Fruit fly (Drosophila melanogaster) whole organism, embryonic: Measurements from ENCODE around the gene Efr.

ENCODE experiments used
- Asciz ChIP-seq: fragments of 200-800 bp; sonication (Bioruptor generic); optimal IDR thresholded peaks from 2 replicates; lab custom pipeline; 2017; ENCODE audit warnings: missing biosample characterization, mild to moderate bottlenecking, missing genetic modification characterization, missing genetic modification reagents
- Atf6 ChIP-seq: fragments of 200-800 bp; sonication (Bioruptor generic); IDR thresholded peaks from 2 replicates; pipeline ENCODE4 v1.3.6; 2022; ENCODE audit warnings: missing biosample characterization, missing genetic modification characterization
- B-H1 ChIP-seq: fragments of 200-800 bp; sonication (Bioruptor generic); IDR thresholded peaks from 3 replicates; pipeline ENCODE4 v1.3.6; 2022; ENCODE audit warnings: missing biosample characterization, missing genetic modification characterization
- BEAF-32 ChIP-seq: fragments of 200-800 bp; sonication (Bioruptor generic); optimal IDR thresholded peaks from 3 replicates; lab custom pipeline; 2017; ENCODE audit warnings: missing biosample characterization, missing genetic modification characterization, mild to moderate bottlenecking, moderate library complexity, missing genetic modification reagents
- C15 ChIP-seq: fragments of 200-800 bp; sonication (Bioruptor generic); IDR thresholded peaks from 3 replicates; pipeline ENCODE4 v1.3.6; 2022; ENCODE audit warnings: missing biosample characterization, missing genetic modification characterization
- CG10366 ChIP-seq: fragments of 200-800 bp; sonication (Bioruptor generic); IDR thresholded peaks from 2 replicates; pipeline ENCODE4 v1.3.6; 2022; ENCODE audit warnings: missing biosample characterization, missing genetic modification characterization
- CG12299 ChIP-seq: fragments of 200-800 bp; sonication (Bioruptor generic); optimal IDR thresholded peaks from 2 replicates; lab custom pipeline; 2018; ENCODE audit warnings: missing biosample characterization, mild to moderate bottlenecking, missing genetic modification characterization
- CG12942 ChIP-seq: fragments of 200-800 bp; sonication (Bioruptor generic); optimal IDR thresholded peaks from 3 replicates; lab custom pipeline; 2016; ENCODE audit warnings: missing biosample characterization, missing genetic modification characterization
- CG13296 ChIP-seq: fragments of 200-800 bp; sonication (Bioruptor generic); optimal IDR thresholded peaks from 3 replicates; lab custom pipeline; 2018; ENCODE audit warnings: missing biosample characterization, mild to moderate bottlenecking, missing genetic modification characterization
- CG2889 ChIP-seq: fragments of 200-800 bp; sonication (Bioruptor generic); IDR thresholded peaks from 3 replicates; pipeline ENCODE4 v1.3.6; 2022; ENCODE audit warnings: missing biosample characterization, missing genetic modification characterization
- CG32532 ChIP-seq: fragments of 200-800 bp; sonication (Bioruptor generic); IDR thresholded peaks from 2 replicates; pipeline ENCODE4 v1.3.6; 2022; ENCODE audit warnings: missing biosample characterization, missing genetic modification characterization
- CG3281 ChIP-seq: fragments of 200-800 bp; sonication (Bioruptor generic); optimal IDR thresholded peaks from 3 replicates; lab custom pipeline; 2017; ENCODE audit warnings: missing biosample characterization, mild to moderate bottlenecking, missing genetic modification characterization
- CG33213 ChIP-seq: fragments of 200-800 bp; sonication (Bioruptor generic); optimal IDR thresholded peaks from 3 replicates; lab custom pipeline; 2016; ENCODE audit warnings: missing biosample characterization, missing genetic modification characterization
- CG33557 ChIP-seq: fragments of 200-800 bp; sonication (Bioruptor generic); optimal IDR thresholded peaks from 2 replicates; lab custom pipeline; 2019; ENCODE audit warnings: missing biosample characterization, mild to moderate bottlenecking, missing genetic modification characterization, moderate library complexity
- CG34224 ChIP-seq: fragments of 200-800 bp; sonication (Bioruptor generic); IDR thresholded peaks from 3 replicates; pipeline ENCODE4 v1.3.6; 2022; ENCODE audit warnings: missing biosample characterization, missing genetic modification characterization; ENCODE audit not compliant: partially characterized antibody
- CG6765 ChIP-seq: fragments of 200-800 bp; sonication (Bioruptor generic); optimal IDR thresholded peaks from 3 replicates; lab custom pipeline; 2017; ENCODE audit warnings: missing biosample characterization, mild to moderate bottlenecking, missing genetic modification characterization
- CG8359 ChIP-seq: fragments of 200-800 bp; sonication (Bioruptor generic); optimal IDR thresholded peaks from 2 replicates; lab custom pipeline; 2017; ENCODE audit warnings: missing biosample characterization, mild to moderate bottlenecking, missing genetic modification characterization, borderline replicate concordance
- CoRest ChIP-seq: fragments of 200-800 bp; sonication (Bioruptor generic); optimal IDR thresholded peaks from 3 replicates; lab custom pipeline; 2018; ENCODE audit warnings: missing biosample characterization, mild to moderate bottlenecking, missing genetic modification characterization, moderate library complexity
- Dbx ChIP-seq: fragments of 200-800 bp; sonication (Bioruptor generic); IDR thresholded peaks from 3 replicates; pipeline ENCODE4 v1.3.6; 2022; ENCODE audit warnings: missing biosample characterization, missing genetic modification characterization
- HHEX ChIP-seq: fragments of 200-800 bp; sonication (Bioruptor generic); optimal IDR thresholded peaks from 3 replicates; lab custom pipeline; 2017; ENCODE audit warnings: missing biosample characterization, mild to moderate bottlenecking, missing genetic modification characterization, missing genetic modification reagents
- Kr ChIP-seq: fragments of 200-800 bp; sonication (Bioruptor generic); optimal IDR thresholded peaks from 2 replicates; lab custom pipeline; 2017; ENCODE audit warnings: missing biosample characterization, mild to moderate bottlenecking, missing genetic modification characterization
- Meics ChIP-seq: fragments of 200-800 bp; sonication (Bioruptor generic); optimal IDR thresholded peaks from 2 replicates; lab custom pipeline; 2017; ENCODE audit warnings: missing biosample characterization, mild to moderate bottlenecking, missing genetic modification characterization
- Myb ChIP-seq: fragments of 200-800 bp; sonication (Bioruptor generic); optimal IDR thresholded peaks from 2 replicates; lab custom pipeline; 2016; ENCODE audit warnings: missing biosample characterization, missing genetic modification characterization
- NC2β ChIP-seq: fragments of 200-800 bp; sonication (Bioruptor generic); optimal IDR thresholded peaks from 2 replicates; lab custom pipeline; 2016; ENCODE audit warnings: missing biosample characterization, missing genetic modification characterization
- NK7.1 ChIP-seq: fragments of 200-800 bp; sonication (Bioruptor generic); optimal IDR thresholded peaks from 3 replicates; lab custom pipeline; 2016; ENCODE audit warnings: missing biosample characterization, missing genetic modification characterization
- PHDP ChIP-seq: fragments of 200-800 bp; sonication (Bioruptor generic); optimal IDR thresholded peaks from 3 replicates; lab custom pipeline; 2018; ENCODE audit warnings: missing biosample characterization, mild to moderate bottlenecking, missing genetic modification characterization, moderate library complexity
- Pdp1 ChIP-seq, 2 experiments: fragments of 200-800 bp; sonication (Bioruptor generic); optimal IDR thresholded peaks; 3 replicates each; lab custom pipeline; 2016; ENCODE audit warnings: missing biosample characterization in 2 of 2, missing genetic modification characterization in 2 of 2, mild to moderate bottlenecking in 1 of 2, moderate library complexity in 1 of 2
- Poxn ChIP-seq: fragments of 200-800 bp; sonication (Bioruptor generic); IDR thresholded peaks from 2 replicates; pipeline ENCODE4 v1.3.6; 2022; ENCODE audit warnings: missing biosample characterization, missing genetic modification characterization
- Scr ChIP-seq: fragments of 200-800 bp; sonication (Bioruptor generic); IDR thresholded peaks from 2 replicates; pipeline ENCODE4 v1.3.6; 2022; ENCODE audit warnings: missing biosample characterization, missing genetic modification characterization; ENCODE audit not compliant: partially characterized antibody
- Ssrp ChIP-seq: fragments of 200-800 bp; sonication (Bioruptor generic); optimal IDR thresholded peaks from 2 replicates; lab custom pipeline; 2018; ENCODE audit warnings: missing biosample characterization, mild to moderate bottlenecking, missing genetic modification characterization, moderate library complexity
- TFAM ChIP-seq: fragments of 200-800 bp; sonication (Bioruptor generic); optimal IDR thresholded peaks from 2 replicates; lab custom pipeline; 2017; ENCODE audit warnings: missing biosample characterization, missing genetic modification characterization, inconsistent platforms
- YL-1 ChIP-seq: fragments of 200-800 bp; sonication (Bioruptor generic); optimal IDR thresholded peaks from 3 replicates; lab custom pipeline; 2017; ENCODE audit warnings: missing biosample characterization, mild to moderate bottlenecking, missing genetic modification characterization
- cwo ChIP-seq: fragments of 200-800 bp; sonication (Bioruptor generic); optimal IDR thresholded peaks from 3 replicates; lab custom pipeline; 2017; ENCODE audit warnings: missing biosample characterization, missing genetic modification characterization, mild to moderate bottlenecking, moderate library complexity, missing genetic modification reagents
- dan ChIP-seq: fragments of 200-800 bp; sonication (Bioruptor generic); IDR thresholded peaks from 2 replicates; pipeline ENCODE4 v1.3.6; 2022; ENCODE audit warnings: missing biosample characterization, missing genetic modification characterization
- hbn ChIP-seq: fragments of 200-800 bp; sonication (Bioruptor generic); IDR thresholded peaks from 2 replicates; pipeline ENCODE4 v1.3.6; 2022; ENCODE audit warnings: missing biosample characterization, missing genetic modification characterization; ENCODE audit not compliant: partially characterized antibody
- hkb ChIP-seq, 2 experiments: fragments of 200-800 bp in 1 of 2; fragments of >200 bp in 1 of 2; sonication (Bioruptor generic) in 1 of 2; IDR thresholded peaks in 1 of 2; optimal IDR thresholded peaks in 1 of 2; 2 replicates each; pipeline versions ENCODE4 v1.3.6 to Lab custom; 2017 to 2022; ENCODE audit warnings: missing biosample characterization in 1 of 2, missing genetic modification characterization in 1 of 2
- kni ChIP-seq: fragments of 200-800 bp; sonication (Bioruptor generic); optimal IDR thresholded peaks from 3 replicates; lab custom pipeline; 2017; ENCODE audit warnings: mild to moderate bottlenecking, missing biosample characterization, missing genetic modification reagents, missing genetic modification characterization
- knrl ChIP-seq: fragments of 200-800 bp; sonication (Bioruptor generic); IDR thresholded peaks from 3 replicates; pipeline ENCODE4 v1.3.6; 2022; ENCODE audit warnings: missing biosample characterization, missing genetic modification characterization; ENCODE audit not compliant: partially characterized antibody
- lola ChIP-seq, 3 experiments: fragments of >200 bp in 2 of 3; fragments of 200-800 bp in 1 of 3; sonication (Bioruptor generic) in 1 of 3; optimal IDR thresholded peaks; 2 replicates each; lab custom pipeline; 2017 to 2019; ENCODE audit warnings: missing biosample characterization in 3 of 3, missing genetic modification characterization in 3 of 3, mild to moderate bottlenecking in 1 of 3, moderate library complexity in 1 of 3
- pros ChIP-seq: fragments of 200-800 bp; sonication (Bioruptor generic); optimal IDR thresholded peaks from 3 replicates; lab custom pipeline; 2019; ENCODE audit warnings: missing biosample characterization, mild to moderate bottlenecking, missing genetic modification characterization, moderate library complexity
- sc ChIP-seq, 3 experiments: fragments of >200 bp in 2 of 3; fragments of 200-800 bp in 1 of 3; sonication (Bioruptor generic) in 1 of 3; optimal IDR thresholded peaks; 2 replicates in 2 of 3; 3 replicates in 1 of 3; lab custom pipeline; 2017; ENCODE audit warnings: mild to moderate bottlenecking in 1 of 3, missing biosample characterization in 1 of 3, missing genetic modification characterization in 1 of 3, missing genetic modification reagents in 1 of 3
- sens-2 ChIP-seq: fragments of 200-800 bp; sonication (Bioruptor generic); IDR thresholded peaks from 2 replicates; pipeline ENCODE4 v1.3.6; 2022; ENCODE audit warnings: missing biosample characterization, missing genetic modification characterization
- seq ChIP-seq: fragments of 200-800 bp; sonication (Bioruptor generic); IDR thresholded peaks from 2 replicates; pipeline ENCODE4 v1.3.6; 2022; ENCODE audit warnings: missing biosample characterization, missing genetic modification characterization
- slou ChIP-seq: fragments of 200-800 bp; sonication (Bioruptor generic); optimal IDR thresholded peaks from 3 replicates; lab custom pipeline; 2016; ENCODE audit warnings: missing biosample characterization, missing genetic modification characterization
- sob ChIP-seq: fragments of 200-800 bp; sonication (Bioruptor generic); IDR thresholded peaks from 2 replicates; pipeline ENCODE4 v1.3.6; 2022; ENCODE audit warnings: missing biosample characterization, missing genetic modification characterization
- sr ChIP-seq: fragments of 200-800 bp; sonication (Bioruptor generic); IDR thresholded peaks from 3 replicates; pipeline ENCODE4 v1.3.6; 2022; ENCODE audit warnings: missing biosample characterization, missing genetic modification characterization
- stwl ChIP-seq: fragments of 200-800 bp; sonication (Bioruptor generic); optimal IDR thresholded peaks from 3 replicates; lab custom pipeline; 2018; ENCODE audit warnings: missing biosample characterization, mild to moderate bottlenecking, missing genetic modification characterization, moderate library complexity
- tup ChIP-seq: fragments of 200-800 bp; sonication (Bioruptor generic); optimal IDR thresholded peaks from 2 replicates; lab custom pipeline; 2016; ENCODE audit warnings: missing biosample characterization, mild to moderate bottlenecking, missing genetic modification characterization, moderate library complexity

Gene Efr

DNA sequence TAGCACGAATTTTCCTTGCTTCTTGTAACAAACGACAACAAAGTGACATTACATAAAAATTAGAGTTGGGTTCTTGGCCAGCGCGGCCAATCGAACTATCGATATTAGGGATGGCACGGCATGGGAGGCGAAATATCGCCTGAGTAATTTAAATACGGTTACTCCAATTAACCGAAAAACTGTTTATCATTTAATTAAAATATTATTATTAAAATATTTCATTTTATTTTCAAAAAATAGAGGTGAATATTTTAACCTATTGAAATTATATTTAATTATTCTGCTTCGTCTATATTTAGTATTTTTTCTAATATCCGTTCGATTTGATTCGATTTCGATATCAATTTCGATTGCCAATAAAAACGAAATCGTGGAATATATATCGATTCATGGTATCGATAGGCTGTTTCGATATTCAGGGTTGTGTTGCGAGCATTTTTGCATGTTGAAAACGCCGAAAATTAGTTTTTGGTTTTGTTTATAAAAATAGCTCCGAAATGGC is 35.7 kb downstream of the Efr start, which contains the start of the genes Rbcn-3A and Spx (continued):
- TF ChIP-seq knrl (GFP tag; lab: Robert Waterston, UW) (peak; percentile 93), tup (GFP tag; lab: Kevin White, UChicago) (no peak), YL-1 (GFP tag; lab: Kevin White, UChicago) (peak; percentile 45), TFAM (GFP tag; lab: Kevin White, UChicago) (no peak), CG33557 (GFP tag; lab: Kevin White, UChicago) (peak; percentile 24), hkb (optimal IDR thresholded peaks at IDR 0.05; lab: Kevin White, UChicago) (no peak), hkb (GFP tag; IDR thresholded peaks at IDR 0.05; lab: Robert Waterston, UW) (no peak), B-H1 (GFP tag; lab: Robert Waterston, UW) (no peak), CG12942 (GFP tag; lab: Kevin White, UChicago) (peak; percentile 3), dan (GFP tag; lab: Robert Waterston, UW) (no peak), Asciz (GFP tag; lab: Kevin White, UChicago) (no peak), lola (GFP tag; optimal IDR thresholded peaks at IDR 0.05; lab: Kevin White, UChicago) (peak in 1 of 3 experiments; percentile 32), C15 (GFP tag; lab: Robert Waterston, UW) (no peak), CG6765 (no peak), sens-2 (GFP tag; lab: Robert Waterston, UW) (no peak), HHEX (GFP tag; lab: Kevin White, UChicago) (no peak), CG3281 (GFP tag; lab: Kevin White, UChicago) (no peak), cwo (no peak), sc (optimal IDR thresholded peaks at IDR 0.05; lab: Kevin White, UChicago) (no peak), sc (GFP tag; optimal IDR thresholded peaks at IDR 0.05; lab: Kevin White, UChicago) (no peak), Pdp1 (GFP tag; optimal IDR thresholded peaks at IDR 0.05; lab: Kevin White, UChicago) (peak in 1 of 2 experiments; percentile 90), seq (GFP tag; lab: Robert Waterston, UW) (no peak), sr (no peak), Atf6 (GFP tag; lab: Robert Waterston, UW) (no peak), kni (GFP tag; lab: Kevin White, UChicago) (no peak), stwl (peak; percentile 51), hbn (GFP tag; lab: Robert Waterston, UW) (peak; percentile 78), Dbx (GFP tag; lab: Robert Waterston, UW) (no peak), CG2889 (0 out of 3 replicates have a peak, but pooled peaks have one; percentile 27), CG34224 (GFP tag; lab: Robert Waterston, UW) (peak; percentile 81), sob (GFP tag; lab: Robert Waterston, UW) (peak; percentile 28; the same call in 1 of the 2 replicates), NC2β (GFP tag; lab: Kevin White, UChicago) (no peak), NK7.1 (no peak), CG33213 (GFP tag; lab: Kevin White, UChicago) (no peak), PHDP (tag; lab: Kevin White, UChicago) (peak; percentile 45), Kr (GFP tag; lab: Kevin White, UChicago) (no peak), CG8359 (GFP tag; lab: Kevin White, UChicago) (no peak), Poxn (GFP tag; lab: Robert Waterston, UW) (no peak), pros (no peak), CG10366 (GFP tag; lab: Robert Waterston, UW) (no peak), Ssrp (no peak), Myb (no peak), CG13296 (GFP tag; lab: Kevin White, UChicago) (peak; percentile 19), Scr (peak; percentile 94), Meics (peak; percentile 12), CG32532 (GFP tag; lab: Robert Waterston, UW) (peak; percentile 47), CG12299 (tag; lab: Kevin White, UChicago) (no peak), CoRest (tag; lab: Kevin White, UChicago) (peak; percentile 69), BEAF-32 (GFP tag; lab: Kevin White, UChicago) (peak; percentile 87), slou (GFP tag; lab: Kevin White, UChicago) (peak; percentile 21)
